Worm (Caenorhabditis elegans) whole organism, early embryonic: ENCODE data around the gene str-220.

ENCODE experiments used
- B0310.2 ChIP-seq: sonication (generic microtip); optimal IDR thresholded peaks from 2 replicates; lab custom pipeline; 2016; ENCODE audit warnings: mild to moderate bottlenecking, missing genetic modification characterization, missing compliant biosample characterization
- F13C5.2 ChIP-seq: sonication (generic microtip); optimal IDR thresholded peaks from 2 replicates; lab custom pipeline; 2017; ENCODE audit warnings: mild to moderate bottlenecking, missing genetic modification characterization, inconsistent platforms, missing compliant biosample characterization
- ama-1 ChIP-seq: fragments of 150-350 bp; optimal IDR thresholded peaks from 2 replicates; lab custom pipeline; 2014
- ceh-13 ChIP-seq: fragments of 200-800 bp; sonication (Bioruptor generic); optimal IDR thresholded peaks from 2 replicates; lab custom pipeline; 2018; ENCODE audit warnings: mild to moderate bottlenecking, missing genetic modification characterization, missing compliant biosample characterization
- ceh-36 ChIP-seq: sonication (generic microtip); optimal IDR thresholded peaks from 2 replicates; lab custom pipeline; 2016; ENCODE audit warnings: missing genetic modification characterization, inconsistent platforms, missing compliant biosample characterization
- ets-7 ChIP-seq: sonication (generic microtip); optimal IDR thresholded peaks from 2 replicates; lab custom pipeline; 2016; ENCODE audit warnings: missing genotype, missing genetic modification characterization, missing compliant biosample characterization
- flt-1 ChIP-seq: fragments of 200-800 bp; sonication (Bioruptor generic); IDR thresholded peaks from 2 replicates; pipeline ENCODE4 v1.3.6; 2022; ENCODE audit warnings: missing genetic modification characterization, missing compliant biosample characterization
- hmbx-1 ChIP-seq: sonication (generic microtip); optimal IDR thresholded peaks from 2 replicates; lab custom pipeline; 2016; ENCODE audit warnings: mild to moderate bottlenecking, missing genetic modification characterization, missing compliant biosample characterization
- hmg-4 ChIP-seq: fragments of 200-800 bp; sonication (Bioruptor generic); optimal IDR thresholded peaks from 2 replicates; lab custom pipeline; 2018; ENCODE audit warnings: mild to moderate bottlenecking, missing genetic modification characterization, missing compliant biosample characterization
- hnd-1 ChIP-seq: sonication (generic microtip); optimal IDR thresholded peaks from 2 replicates; lab custom pipeline; 2016; ENCODE audit warnings: missing genetic modification characterization, missing compliant biosample characterization
- pes-1 ChIP-seq: fragments of 200-800 bp; sonication (Bioruptor generic); IDR thresholded peaks from 2 replicates; pipeline ENCODE4 v1.3.6; 2022; ENCODE audit warnings: missing genetic modification reagents, missing genetic modification characterization, missing compliant biosample characterization
- scrt-1 ChIP-seq: fragments of 200-800 bp; sonication (Bioruptor generic); IDR thresholded peaks from 2 replicates; pipeline ENCODE4 v1.3.6; 2022; ENCODE audit warnings: missing genetic modification characterization, missing compliant biosample characterization
- sea-1 ChIP-seq: fragments of 200-800 bp; sonication (Bioruptor generic); conservative IDR thresholded peaks from 2 replicates; pipeline ENCODE4 v1.3.6; 2022; ENCODE audit warnings: missing genetic modification characterization, missing compliant biosample characterization
- tbx-11 ChIP-seq: fragments of 200-800 bp; sonication (Bioruptor generic); IDR thresholded peaks from 2 replicates; pipeline ENCODE4 v1.3.6; 2022; ENCODE audit warnings: missing genetic modification characterization, missing compliant biosample characterization
- tbx-37 ChIP-seq: fragments of 200-800 bp; sonication (Bioruptor generic); conservative IDR thresholded peaks from 2 replicates; pipeline ENCODE4 v1.3.6; 2022; ENCODE audit warnings: missing genetic modification reagents, missing genetic modification characterization, missing compliant biosample characterization
- tra-4 ChIP-seq: sonication (generic microtip); optimal IDR thresholded peaks from 2 replicates; lab custom pipeline; 2017; ENCODE audit warnings: missing genetic modification characterization, missing compliant biosample characterization

The str-220 gene

DNA sequence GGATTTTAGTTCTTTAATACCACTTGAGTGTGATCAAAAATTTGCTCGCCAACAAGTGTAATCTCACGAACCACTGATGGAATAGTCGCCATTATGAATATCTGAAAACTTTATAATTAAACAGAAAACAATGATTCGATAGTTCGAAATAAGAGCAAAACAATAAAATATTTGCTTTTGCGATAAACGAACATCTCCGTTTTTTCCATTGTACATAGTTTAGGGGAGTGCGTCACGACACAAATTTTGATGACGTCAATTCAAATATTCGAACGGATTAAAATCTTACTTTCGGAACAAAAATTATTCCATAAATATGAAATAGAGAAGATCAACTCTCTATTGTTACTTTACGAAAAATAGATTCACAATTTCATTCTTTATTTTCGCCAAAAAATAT is 37.1 kb downstream of the str-220 start, which contains the start of gene mutd-1:
mutd-1 (minus strand) TSS at position 101 of the 400 bp plus-strand sequence.
- TF ChIP-seq hnd-1 (tag; lab: Kevin White, UChicago) (no peak), ama-1 (no peak), ceh-13 (GFP tag; lab: Kevin White, UChicago) (no peak), pes-1 (GFP tag; lab: Robert Waterston, UW) (no peak), flt-1 (GFP tag; lab: Robert Waterston, UW) (no peak), hmg-4 (GFP tag; lab: Kevin White, UChicago) (no peak), B0310.2 (tag; lab: Kevin White, UChicago) (no peak), hmbx-1 (no peak), ets-7 (tag; lab: Kevin White, UChicago) (no peak), ceh-36 (tag; lab: Kevin White, UChicago) (no peak), tra-4 (tag; lab: Kevin White, UChicago) (no peak), scrt-1 (no peak), F13C5.2 (tag; lab: Kevin White, UChicago) (no peak), sea-1 (GFP tag; lab: Robert Waterston, UW) (no peak)

DNA sequence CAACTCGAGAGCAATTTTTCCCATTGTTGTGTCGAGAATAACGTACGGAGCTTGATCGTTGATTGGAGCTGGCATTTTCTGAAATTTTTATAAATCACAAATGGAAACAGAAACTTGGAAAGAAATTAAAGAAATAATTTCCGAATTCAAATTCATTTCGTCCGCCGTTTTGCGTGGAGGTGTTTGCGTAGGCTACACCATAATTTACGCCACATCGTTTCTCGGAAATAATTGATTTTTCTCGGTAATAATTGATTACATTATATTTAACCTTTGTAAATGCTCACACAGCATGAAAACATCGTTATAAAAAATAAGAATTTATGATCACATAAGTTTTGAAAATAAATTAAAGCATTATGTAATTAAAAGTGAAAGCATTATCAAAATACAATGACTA is 38.0 kb downstream of the str-220 start, which contains the start of gene cyn-12:
cyn-12 (minus strand) TSS at position 78 of the 400 bp plus-strand sequence.
- TF ChIP-seq flt-1 (GFP tag; lab: Robert Waterston, UW) (no peak), hmg-4 (GFP tag; lab: Kevin White, UChicago) (no peak), tbx-37 (GFP tag; lab: Robert Waterston, UW) (0 out of 2 replicates have a peak, but pooled peaks have one; percentile 14)

DNA sequence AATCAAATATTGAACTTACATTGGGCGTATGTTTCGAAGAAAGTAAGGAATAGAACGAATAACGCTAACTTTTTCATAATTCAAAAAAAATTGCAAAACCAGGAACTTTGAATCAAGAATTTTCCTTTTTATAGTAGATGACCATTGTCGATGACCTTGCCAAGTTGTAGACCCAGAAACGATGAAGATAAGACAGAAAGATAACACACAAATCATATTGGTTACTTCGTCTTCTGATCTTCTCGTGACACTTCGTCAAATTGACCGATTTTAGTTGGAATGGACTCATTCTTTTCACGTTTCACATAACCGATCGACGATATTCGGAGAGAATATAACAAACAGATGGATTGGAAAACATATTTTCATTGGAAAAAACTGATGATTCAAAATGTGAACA is 39.3 kb downstream of the str-220 start, which contains the start of gene grsp-3:
grsp-3 (minus strand) TSS at position 149 of the 400 bp plus-strand sequence.
- TF ChIP-seq ceh-13 (GFP tag; lab: Kevin White, UChicago) = no peak
- TF ChIP-seq ceh-36 (tag; lab: Kevin White, UChicago) = no peak
- no peak for TF ChIP-seq hnd-1 (tag; lab: Kevin White, UChicago)
- no peak for TF ChIP-seq scrt-1
- TF ChIP-seq pes-1 (GFP tag; lab: Robert Waterston, UW) = no peak
- TF ChIP-seq B0310.2 (tag; lab: Kevin White, UChicago) = no peak
- TF ChIP-seq hmbx-1 = no peak
- TF ChIP-seq F13C5.2 (tag; lab: Kevin White, UChicago) = no peak
- TF ChIP-seq tra-4 (tag; lab: Kevin White, UChicago) = no peak
- TF ChIP-seq flt-1 (GFP tag; lab: Robert Waterston, UW) = no peak
- TF ChIP-seq hmg-4 (GFP tag; lab: Kevin White, UChicago) = no peak
- no peak for TF ChIP-seq sea-1 (GFP tag; lab: Robert Waterston, UW)
- no peak for TF ChIP-seq tbx-11

ce11 chrIV:7121313-7122055 is 49.6 kb downstream of the str-220 start, which contains the start of the genes C34D4.10 and str-48:
C34D4.10 (minus strand) TSS chrIV:7121413.
str-48 (plus strand) TSS chrIV:7122005.
- TF ChIP-seq hnd-1 (tag; lab: Kevin White, UChicago) (no peak), B0310.2 (tag; lab: Kevin White, UChicago) (no peak), tbx-37 (GFP tag; lab: Robert Waterston, UW) (no peak), ets-7 (tag; lab: Kevin White, UChicago) (no peak), scrt-1 (no peak), ceh-36 (tag; lab: Kevin White, UChicago) (no peak), pes-1 (GFP tag; lab: Robert Waterston, UW) (no peak), ama-1 (no peak), ceh-13 (GFP tag; lab: Kevin White, UChicago) (no peak), sea-1 (GFP tag; lab: Robert Waterston, UW) (no peak)
